Fruit fly (Drosophila melanogaster) whole organism, adult: Measurements from ENCODE around the gene CG10479.

Source experiments
- CG11617 ChIP-seq: fragments of 200-800 bp; sonication (Bioruptor generic); optimal IDR thresholded peaks from 2 replicates; lab custom pipeline; 2017; ENCODE audit warnings: mild to moderate bottlenecking, missing biosample characterization, missing genetic modification reagents, missing genetic modification characterization
- CG14711 ChIP-seq: fragments of 200-800 bp; sonication (Bioruptor generic); optimal IDR thresholded peaks from 2 replicates; lab custom pipeline; 2018; ENCODE audit warnings: missing biosample characterization, mild to moderate bottlenecking, missing genetic modification characterization, moderate library complexity
- CG1620 ChIP-seq: fragments of 200-800 bp; sonication (Bioruptor generic); optimal IDR thresholded peaks from 2 replicates; lab custom pipeline; 2016; ENCODE audit warnings: missing biosample characterization, missing genetic modification characterization
- CG33017 ChIP-seq: fragments of 200-800 bp; sonication (Bioruptor generic); optimal IDR thresholded peaks from 2 replicates; lab custom pipeline; 2018; ENCODE audit warnings: missing biosample characterization, mild to moderate bottlenecking, missing genetic modification characterization, moderate library complexity
- CG5204 ChIP-seq: fragments of 200-800 bp; sonication (Bioruptor generic); optimal IDR thresholded peaks from 2 replicates; lab custom pipeline; 2016; ENCODE audit warnings: missing biosample characterization, missing genetic modification characterization
- CG7101 ChIP-seq: fragments of 200-800 bp; sonication (Bioruptor generic); optimal IDR thresholded peaks from 2 replicates; lab custom pipeline; 2018; ENCODE audit warnings: missing biosample characterization, mild to moderate bottlenecking, missing genetic modification characterization, moderate library complexity
- Crg-1 ChIP-seq: fragments of 200-800 bp; sonication (Bioruptor generic); optimal IDR thresholded peaks from 2 replicates; lab custom pipeline; 2016; ENCODE audit warnings: missing biosample characterization, missing genetic modification characterization
- Mnt ChIP-seq: fragments of 200-800 bp; sonication (Bioruptor generic); optimal IDR thresholded peaks from 2 replicates; lab custom pipeline; 2016; ENCODE audit warnings: missing biosample characterization, mild to moderate bottlenecking, missing genetic modification characterization
- bab1 ChIP-seq: fragments of 200-800 bp; sonication (Bioruptor generic); optimal IDR thresholded peaks from 3 replicates; lab custom pipeline; 2019; ENCODE audit warnings: missing biosample characterization, mild to moderate bottlenecking, missing genetic modification characterization, moderate library complexity
- kay ChIP-seq: fragments of 200-800 bp; sonication (Bioruptor generic); peaks from one replicate; lab custom pipeline; 2016; ENCODE audit warnings: missing biosample characterization, missing genetic modification characterization, borderline replicate concordance
- ovo ChIP-seq: fragments of 200-800 bp; sonication (Bioruptor generic); optimal IDR thresholded peaks from 2 replicates; lab custom pipeline; 2016; ENCODE audit warnings: missing biosample characterization, missing genetic modification characterization
- tj ChIP-seq: fragments of 200-800 bp; sonication (Bioruptor generic); optimal IDR thresholded peaks from 3 replicates; lab custom pipeline; 2017; ENCODE audit warnings: missing biosample characterization, mild to moderate bottlenecking, missing genetic modification characterization, moderate library complexity
- toe ChIP-seq: fragments of 200-800 bp; sonication (Bioruptor generic); optimal IDR thresholded peaks from 2 replicates; lab custom pipeline; 2016; ENCODE audit warnings: missing biosample characterization, missing genetic modification characterization

dm6 chr3L:5950467-5950866, 25.3 kb downstream of the CG10479 start, which contains the start of gene Egfrap:
- TF ChIP-seq CG33017 (tag; lab: Kevin White, UChicago) (no peak), Mnt (GFP tag; lab: Kevin White, UChicago) (no peak), CG7101 (tag; lab: Kevin White, UChicago) (no peak), bab1 (GFP tag; lab: Kevin White, UChicago) (no peak), kay (no peak), CG5204 (GFP tag; lab: Kevin White, UChicago) (no peak), CG11617 (no peak), CG1620 (GFP tag; lab: Kevin White, UChicago) (no peak), toe (GFP tag; lab: Kevin White, UChicago) (no peak), ovo (no peak), Crg-1 (no peak), CG14711 (tag; lab: Kevin White, UChicago) (no peak), tj (GFP tag; lab: Kevin White, UChicago) (no peak)
